Worm (Caenorhabditis elegans): Measurements from ENCODE around the gene sri-4.

sri-4 gene

DNA sequence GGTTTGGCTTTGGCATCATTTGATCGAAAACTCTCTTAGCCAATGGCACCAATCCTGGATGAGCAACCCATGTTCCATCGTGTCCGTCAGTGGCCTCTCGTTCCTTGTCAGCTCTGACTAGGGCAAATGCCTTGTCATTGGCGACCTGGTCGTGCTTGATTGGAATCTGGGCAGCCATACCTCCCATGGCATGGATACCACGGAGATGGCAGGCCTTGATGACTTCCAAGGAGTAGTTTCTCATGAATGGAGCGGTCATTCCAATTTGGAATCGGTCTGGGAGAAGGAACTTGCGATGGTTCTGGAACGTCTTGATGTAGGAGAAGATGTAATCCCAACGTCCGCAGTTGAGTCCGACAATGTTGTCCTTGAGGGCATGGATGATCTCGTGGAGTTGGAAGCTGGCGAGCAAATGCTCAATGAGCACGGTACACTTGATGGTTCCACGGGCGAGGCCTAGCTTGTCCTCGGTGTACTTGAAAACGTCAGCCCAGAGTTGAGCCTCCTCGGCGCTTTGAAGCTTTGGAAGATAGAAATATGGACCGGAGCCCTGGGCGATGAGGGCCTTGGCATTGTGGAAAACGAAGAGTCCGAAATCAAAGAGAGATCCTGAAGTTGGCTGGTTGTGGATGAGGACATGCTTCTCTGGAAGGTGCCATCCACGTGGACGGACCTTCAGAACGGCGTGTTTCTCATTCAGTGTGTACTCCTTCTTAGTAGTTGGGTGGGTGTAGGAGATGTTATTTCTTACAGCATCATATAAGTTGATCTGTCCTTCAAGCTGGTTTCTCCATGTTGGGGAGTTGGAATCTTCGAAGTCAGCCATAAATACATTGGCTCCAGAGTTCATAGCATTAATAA, 23.0 kb upstream of the sri-4 start:
- no peak for TF ChIP-seq egl-27 (tag; optimal IDR thresholded peaks at IDR 0.05)
- TF ChIP-seq nhr-6 (tag; optimal IDR thresholded peaks at IDR 0.05), result peak; percentile 49
- peak; percentile 81 for TF ChIP-seq aha-1 (tag)
- no peak for TF ChIP-seq hmg-1.1 (GFP tag; IDR thresholded peaks at IDR 0.05)
- no peak for TF ChIP-seq lim-7 (GFP tag; IDR thresholded peaks at IDR 0.05)
- peak; percentile 62 for TF ChIP-seq mes-2 (tag; optimal IDR thresholded peaks at IDR 0.05; ENCODE audit: poor library complexity, severe bottlenecking)
- TF ChIP-seq mep-1 (tag; optimal IDR thresholded peaks at IDR 0.05), result no peak
- TF ChIP-seq daf-8 (GFP tag; IDR thresholded peaks at IDR 0.05), result no peak
- TF ChIP-seq arid-1 (GFP tag; conservative IDR thresholded peaks at IDR 0.05), result 0 out of 2 replicates have a peak, but pooled peaks have one; percentile 12
- TF ChIP-seq daf-16 (GFP tag; optimal IDR thresholded peaks at IDR 0.05), result peak in 1 of 2 experiments; percentile 8
- peak; percentile 4 for TF ChIP-seq daf-16 (tag; optimal IDR thresholded peaks at IDR 0.05)
- TF ChIP-seq unc-130 (GFP tag; optimal IDR thresholded peaks at IDR 0.05), result no peak
- no peak for TF ChIP-seq jun-1 (tag; optimal IDR thresholded peaks at IDR 0.05)
- TF ChIP-seq dmd-8 (GFP tag; IDR thresholded peaks at IDR 0.05), result peak; percentile 65; the same call in 1 of the 2 replicates
- peak; percentile 54 for TF ChIP-seq duxl-1 (tag; optimal IDR thresholded peaks at IDR 0.05; ENCODE audit: poor library complexity)
- peak in 1 of 2 experiments; percentile 4 for TF ChIP-seq mdl-1 (tag; optimal IDR thresholded peaks at IDR 0.05)
- TF ChIP-seq nhr-102 (tag; optimal IDR thresholded peaks at IDR 0.05), result no peak
- TF ChIP-seq T26A8.4 (GFP tag; IDR thresholded peaks at IDR 0.05), result peak; percentile 5
- no peak for TF ChIP-seq nhr-10 (tag; optimal IDR thresholded peaks at IDR 0.05)
- no peak for TF ChIP-seq T20F7.1 (GFP tag; optimal IDR thresholded peaks at IDR 0.05)
- TF ChIP-seq ceh-20 (GFP tag; IDR thresholded peaks at IDR 0.05), result no peak
- no peak for TF ChIP-seq madf-5 (GFP tag; IDR thresholded peaks at IDR 0.05)
- no peak for TF ChIP-seq nhr-76 (tag; optimal IDR thresholded peaks at IDR 0.05)
- TF ChIP-seq F44E2.7 (GFP tag; IDR thresholded peaks at IDR 0.05), result 0 out of 2 replicates have a peak, but pooled peaks have one; percentile 2
- TF ChIP-seq unc-62 (GFP tag; optimal IDR thresholded peaks at IDR 0.05 in 1 of 2), result peak in 1 of 2 experiments; percentile 90
- no peak for TF ChIP-seq unc-62 (tag; optimal IDR thresholded peaks at IDR 0.05)
- no peak for TF ChIP-seq nhr-111 (GFP tag; optimal IDR thresholded peaks at IDR 0.05)
- peak; percentile 96 for TF ChIP-seq ama-1 (optimal IDR thresholded peaks at IDR 0.05)
- TF ChIP-seq ceh-62 (tag; optimal IDR thresholded peaks at IDR 0.05), result no peak
- peak; percentile 12 for TF ChIP-seq dve-1 (tag; optimal IDR thresholded peaks at IDR 0.05; ENCODE audit: insufficient read depth)
- TF ChIP-seq gei-8 (GFP tag; optimal IDR thresholded peaks at IDR 0.05), result no peak
- TF ChIP-seq lsy-2 (tag; optimal IDR thresholded peaks at IDR 0.05), result peak in 1 of 2 experiments; percentile 20
- no peak for TF ChIP-seq mdt-29 (GFP tag; IDR thresholded peaks at IDR 0.05)
- no peak for TF ChIP-seq rbr-2 (tag; optimal IDR thresholded peaks at IDR 0.05)
- TF ChIP-seq hlh-30 (tag; optimal IDR thresholded peaks at IDR 0.05; ENCODE audit: insufficient read depth), result peak; percentile 3
- no peak for TF ChIP-seq zip-2 (tag; optimal IDR thresholded peaks at IDR 0.05)
- TF ChIP-seq lir-3 (tag; optimal IDR thresholded peaks at IDR 0.05), result no peak
- TF ChIP-seq hif-1 (tag; optimal IDR thresholded peaks at IDR 0.05), result peak in 1 of 2 experiments; percentile 5
- no peak for TF ChIP-seq F26F4.8 (GFP tag; conservative IDR thresholded peaks at IDR 0.05)
- TF ChIP-seq Y5F2A.4 (GFP tag; optimal IDR thresholded peaks at IDR 0.05), result no peak

Data from whole organism, L4 larva.